Worm (Caenorhabditis elegans) whole organism, L2 larva: Measurements from ENCODE around the gene fbxl-1.

Source experiments
- C34F6.9 ChIP-seq: fragments of 150-350 bp; optimal IDR thresholded peaks from 2 replicates; lab custom pipeline; 2014; ENCODE audit warnings: missing biosample characterization, missing genetic modification characterization
- F13H6.1 ChIP-seq: sonication (generic microtip); optimal IDR thresholded peaks from 2 replicates; lab custom pipeline; 2016; ENCODE audit warnings: missing genetic modification characterization, missing compliant biosample characterization
- R02D3.7 ChIP-seq: fragments of 150-350 bp; optimal IDR thresholded peaks from 2 replicates; lab custom pipeline; 2014; ENCODE audit warnings: missing biosample characterization, missing genetic modification characterization
- Y55F3AM.14 ChIP-seq: fragments of 200-800 bp; sonication (Bioruptor generic); optimal IDR thresholded peaks from 2 replicates; lab custom pipeline; 2018; ENCODE audit warnings: mild to moderate bottlenecking, missing genetic modification characterization, missing compliant biosample characterization
- ZK546.5 ChIP-seq: sonication (generic microtip); optimal IDR thresholded peaks from 2 replicates; lab custom pipeline; 2017; ENCODE audit warnings: missing biosample characterization, missing genetic modification characterization
- alr-1 ChIP-seq: fragments of 150-350 bp; optimal IDR thresholded peaks from 2 replicates; lab custom pipeline; 2014; ENCODE audit warnings: missing biosample characterization, missing genetic modification characterization
- aly-2 ChIP-seq: fragments of 150-350 bp; optimal IDR thresholded peaks from 2 replicates; lab custom pipeline; 2014; ENCODE audit warnings: missing biosample characterization, missing genetic modification characterization
- ama-1 ChIP-seq: fragments of 150-350 bp; optimal IDR thresholded peaks from 2 replicates; lab custom pipeline; 2018; ENCODE audit warnings: inconsistent platforms
- ceh-16 ChIP-seq: fragments of 150-350 bp; optimal IDR thresholded peaks from 2 replicates; lab custom pipeline; 2014; ENCODE audit warnings: missing biosample characterization, missing genetic modification characterization
- crh-2 ChIP-seq: sonication (generic microtip); optimal IDR thresholded peaks from 2 replicates; lab custom pipeline; 2017; ENCODE audit warnings: missing biosample characterization, missing genetic modification characterization
- egl-27 ChIP-seq: sonication (generic microtip); optimal IDR thresholded peaks from 3 replicates; lab custom pipeline; 2017; ENCODE audit warnings: missing biosample characterization, missing genetic modification reagents, missing genetic modification characterization
- elt-1 ChIP-seq: fragments of 150-350 bp; optimal IDR thresholded peaks from 2 replicates; lab custom pipeline; 2014; ENCODE audit warnings: missing biosample characterization, missing genetic modification characterization
- elt-3 ChIP-seq: sonication (generic microtip); optimal IDR thresholded peaks from 2 replicates; lab custom pipeline; 2017; ENCODE audit warnings: missing biosample characterization, missing genetic modification characterization
- fos-1 ChIP-seq: fragments of 150-350 bp; optimal IDR thresholded peaks from 2 replicates; lab custom pipeline; 2014; ENCODE audit warnings: missing biosample characterization, missing genetic modification characterization
- gmeb-1 ChIP-seq: fragments of 150-350 bp; optimal IDR thresholded peaks from 2 replicates; lab custom pipeline; 2014; ENCODE audit warnings: missing biosample characterization, missing genetic modification characterization
- lin-11 ChIP-seq: fragments of 150-350 bp; sonication (generic microtip); optimal IDR thresholded peaks from 2 replicates; lab custom pipeline; 2014; ENCODE audit warnings: missing biosample characterization, missing genetic modification characterization, inconsistent platforms, mixed read lengths
- lin-13 ChIP-seq: fragments of 150-350 bp; optimal IDR thresholded peaks from 2 replicates; lab custom pipeline; 2014; ENCODE audit warnings: missing biosample characterization, missing genetic modification reagents, missing genetic modification characterization
- lin-39 ChIP-seq: fragments of 150-350 bp; optimal IDR thresholded peaks from 2 replicates; lab custom pipeline; 2014; ENCODE audit warnings: missing biosample characterization, missing genetic modification reagents, missing genetic modification characterization
- lsy-2 ChIP-seq, 2 experiments: fragments of 150-350 bp in 1 of 2; sonication (generic microtip) in 1 of 2; optimal IDR thresholded peaks; 2 replicates each; lab custom pipeline; 2014 to 2017; ENCODE audit warnings: missing biosample characterization in 2 of 2, missing genetic modification characterization in 2 of 2
- mab-5 ChIP-seq: fragments of 150-350 bp; optimal IDR thresholded peaks from 2 replicates; lab custom pipeline; 2014; ENCODE audit warnings: missing biosample characterization, missing genetic modification characterization
- mbf-1 ChIP-seq: sonication (generic microtip); optimal IDR thresholded peaks from 2 replicates; lab custom pipeline; 2017; ENCODE audit warnings: missing biosample characterization, missing genetic modification characterization
- mdl-1 ChIP-seq, 2 experiments: fragments of 150-350 bp in 1 of 2; sonication (generic microtip) in 1 of 2; optimal IDR thresholded peaks; 2 replicates each; lab custom pipeline; 2017; ENCODE audit warnings: missing biosample characterization in 2 of 2, missing genetic modification characterization in 2 of 2
- nhr-10 ChIP-seq: sonication (generic microtip); optimal IDR thresholded peaks from 2 replicates; lab custom pipeline; 2017; ENCODE audit warnings: missing biosample characterization, missing genetic modification characterization
- nhr-12 ChIP-seq: fragments of 150-350 bp; optimal IDR thresholded peaks from 2 replicates; lab custom pipeline; 2014; ENCODE audit warnings: missing biosample characterization, missing genetic modification characterization
- nhr-129 ChIP-seq: fragments of 150-350 bp; optimal IDR thresholded peaks from 2 replicates; lab custom pipeline; 2014; ENCODE audit warnings: missing biosample characterization, missing genetic modification characterization
- nhr-21 ChIP-seq: fragments of 150-350 bp; optimal IDR thresholded peaks from 2 replicates; lab custom pipeline; 2014; ENCODE audit warnings: missing biosample characterization, missing genetic modification characterization
- nhr-23 ChIP-seq: fragments of 150-350 bp; optimal IDR thresholded peaks from 2 replicates; lab custom pipeline; 2014; ENCODE audit warnings: missing biosample characterization, missing genetic modification reagents, missing genetic modification characterization
- nhr-237 ChIP-seq: fragments of 150-350 bp; optimal IDR thresholded peaks from 2 replicates; lab custom pipeline; 2014; ENCODE audit warnings: missing biosample characterization, missing genetic modification characterization
- nhr-25 ChIP-seq: fragments of 150-350 bp; sonication (generic microtip); optimal IDR thresholded peaks from 3 replicates; lab custom pipeline; 2014; ENCODE audit warnings: missing biosample characterization, missing genetic modification characterization
- nhr-6 ChIP-seq: fragments of 150-350 bp; optimal IDR thresholded peaks from 2 replicates; lab custom pipeline; 2014; ENCODE audit warnings: missing biosample characterization, missing genetic modification characterization
- peb-1 ChIP-seq: fragments of 150-350 bp; optimal IDR thresholded peaks from 2 replicates; lab custom pipeline; 2014; ENCODE audit warnings: missing biosample characterization, missing genetic modification characterization
- sem-4 ChIP-seq: fragments of 150-350 bp; optimal IDR thresholded peaks from 2 replicates; lab custom pipeline; 2014; ENCODE audit warnings: missing biosample characterization, missing genetic modification reagents, missing genetic modification characterization
- skn-1 ChIP-seq: sonication (generic microtip); optimal IDR thresholded peaks from 2 replicates; lab custom pipeline; 2017; ENCODE audit warnings: missing biosample characterization, missing genetic modification characterization
- sma-3 ChIP-seq: sonication (generic microtip); optimal IDR thresholded peaks from 2 replicates; lab custom pipeline; 2016; ENCODE audit warnings: missing genetic modification reagents, missing genetic modification characterization, missing compliant biosample characterization
- sma-9 ChIP-seq, 2 experiments: fragments of 150-350 bp in 1 of 2; sonication (generic microtip) in 1 of 2; optimal IDR thresholded peaks; 2 replicates each; lab custom pipeline; 2014 to 2016; ENCODE audit warnings: missing genetic modification characterization in 2 of 2, mild to moderate bottlenecking in 1 of 2, missing biosample characterization in 1 of 2, missing compliant biosample characterization in 1 of 2, missing genetic modification reagents in 1 of 2, moderate library complexity in 1 of 2
- snpc-4 ChIP-seq: fragments of 150-350 bp; optimal IDR thresholded peaks from 2 replicates; lab custom pipeline; 2014; ENCODE audit warnings: missing biosample characterization, missing genetic modification characterization
- unc-39 ChIP-seq: fragments of 150-350 bp; optimal IDR thresholded peaks from 2 replicates; lab custom pipeline; 2014; ENCODE audit warnings: missing biosample characterization, missing genetic modification characterization
- unc-55 ChIP-seq: fragments of 150-350 bp; sonication (generic microtip); optimal IDR thresholded peaks from 3 replicates; lab custom pipeline; 2014; ENCODE audit warnings: missing biosample characterization, missing genetic modification reagents, missing genetic modification characterization
- unc-62 ChIP-seq: fragments of 150-350 bp; optimal IDR thresholded peaks from 2 replicates; lab custom pipeline; 2014; ENCODE audit warnings: missing biosample characterization, missing genetic modification reagents, missing genetic modification characterization
- zag-1 ChIP-seq: fragments of 150-350 bp; optimal IDR thresholded peaks from 2 replicates; lab custom pipeline; 2014; ENCODE audit warnings: missing biosample characterization, missing genetic modification characterization
- ztf-1 ChIP-seq: fragments of 200-800 bp; sonication (Bioruptor generic); conservative IDR thresholded peaks from 2 replicates; pipeline ENCODE4 v1.3.6; 2022; ENCODE audit warnings: missing genetic modification characterization, missing compliant biosample characterization
- ztf-11 ChIP-seq: sonication (generic microtip); optimal IDR thresholded peaks from 2 replicates; lab custom pipeline; 2017; ENCODE audit warnings: missing biosample characterization, missing genetic modification characterization
- ztf-4 ChIP-seq: fragments of 150-350 bp; optimal IDR thresholded peaks from 2 replicates; lab custom pipeline; 2014; ENCODE audit warnings: missing biosample characterization, missing genetic modification characterization

Gene fbxl-1

ce11 chrIII:8227511-8227910, at the start of gene fbxl-1:
TSS of gene fbxl-1 (plus strand) at chrIII:8227830.
- TF ChIP-seq nhr-12 (no peak), zag-1 (peak; percentile 66), F13H6.1 (tag; lab: Kevin White, UChicago) (peak; percentile 87), nhr-25 (tag; lab: Kevin White, UChicago) (peak; percentile 54), lin-39 (tag; lab: Kevin White, UChicago) (no peak), elt-3 (no peak), ztf-1 (GFP tag; lab: Robert Waterston, UW) (no peak), sma-9 (GFP tag; optimal IDR thresholded peaks at IDR 0.05; lab: Kevin White, UChicago) (peak; percentile 86), sma-9 (tag; optimal IDR thresholded peaks at IDR 0.05; lab: Kevin White, UChicago) (no peak), peb-1 (tag; lab: Kevin White, UChicago) (no peak), lin-13 (GFP tag; lab: Kevin White, UChicago) (peak; percentile 51), nhr-23 (tag; lab: Kevin White, UChicago) (no peak), egl-27 (tag; lab: Kevin White, UChicago) (peak; percentile 30), elt-1 (no peak), gmeb-1 (tag; lab: Kevin White, UChicago) (peak; percentile 44), R02D3.7 (tag; lab: Kevin White, UChicago) (no peak), Y55F3AM.14 (GFP tag; lab: Kevin White, UChicago) (peak; percentile 71), mdl-1 (tag; optimal IDR thresholded peaks at IDR 0.05; lab: Kevin White, UChicago) (peak; percentile 78 to 92), alr-1 (tag; lab: Kevin White, UChicago) (no peak), lin-11 (tag; lab: Kevin White, UChicago) (peak; percentile 92), aly-2 (tag; lab: Kevin White, UChicago) (no peak), C34F6.9 (tag; lab: Kevin White, UChicago) (peak; percentile 96), crh-2 (peak; percentile 75), ztf-4 (tag; lab: Kevin White, UChicago) (peak; percentile 38), ama-1 (lab: Kevin White, UChicago) (no peak), unc-62 (GFP tag; lab: Kevin White, UChicago) (no peak), nhr-129 (peak; percentile 91), snpc-4 (tag; lab: Kevin White, UChicago) (peak; percentile 64), nhr-21 (peak; percentile 66), sem-4 (peak; percentile 88), unc-39 (tag; lab: Kevin White, UChicago) (no peak), nhr-10 (tag; lab: Kevin White, UChicago) (no peak), lsy-2 (tag; optimal IDR thresholded peaks at IDR 0.05; lab: Kevin White, UChicago) (peak in 1 of 2 experiments; percentile 88), nhr-237 (tag; lab: Kevin White, UChicago) (no peak), nhr-6 (tag; lab: Kevin White, UChicago) (peak; percentile 18), sma-3 (GFP tag; lab: Kevin White, UChicago) (peak; percentile 53), ZK546.5 (tag; lab: Kevin White, UChicago) (no peak), fos-1 (tag; lab: Kevin White, UChicago) (peak; percentile 70), skn-1 (no peak), mab-5 (tag; lab: Kevin White, UChicago) (peak; percentile 57), unc-55 (peak; percentile 76), ceh-16 (tag; lab: Kevin White, UChicago) (no peak)

ce11 chrIII:8178924-8179323, 48.7 kb upstream of the fbxl-1 start, which contains the start of gene C50C3.5:
TSS of gene C50C3.5 (plus strand) at chrIII:8179224.
- TF ChIP-seq elt-3 (no peak), mbf-1 (tag; lab: Kevin White, UChicago) (no peak), crh-2 (no peak), sma-9 (GFP tag; optimal IDR thresholded peaks at IDR 0.05; lab: Kevin White, UChicago) (no peak), sma-9 (tag; optimal IDR thresholded peaks at IDR 0.05; lab: Kevin White, UChicago) (no peak), nhr-237 (tag; lab: Kevin White, UChicago) (no peak), ztf-11 (tag; lab: Kevin White, UChicago) (no peak), nhr-129 (no peak), mdl-1 (tag; optimal IDR thresholded peaks at IDR 0.05; lab: Kevin White, UChicago) (no peak), ceh-16 (tag; lab: Kevin White, UChicago) (no peak)
